Worm (Caenorhabditis elegans): Measurements from ENCODE around the gene F08F8.7.

The F08F8.7 gene

DNA sequence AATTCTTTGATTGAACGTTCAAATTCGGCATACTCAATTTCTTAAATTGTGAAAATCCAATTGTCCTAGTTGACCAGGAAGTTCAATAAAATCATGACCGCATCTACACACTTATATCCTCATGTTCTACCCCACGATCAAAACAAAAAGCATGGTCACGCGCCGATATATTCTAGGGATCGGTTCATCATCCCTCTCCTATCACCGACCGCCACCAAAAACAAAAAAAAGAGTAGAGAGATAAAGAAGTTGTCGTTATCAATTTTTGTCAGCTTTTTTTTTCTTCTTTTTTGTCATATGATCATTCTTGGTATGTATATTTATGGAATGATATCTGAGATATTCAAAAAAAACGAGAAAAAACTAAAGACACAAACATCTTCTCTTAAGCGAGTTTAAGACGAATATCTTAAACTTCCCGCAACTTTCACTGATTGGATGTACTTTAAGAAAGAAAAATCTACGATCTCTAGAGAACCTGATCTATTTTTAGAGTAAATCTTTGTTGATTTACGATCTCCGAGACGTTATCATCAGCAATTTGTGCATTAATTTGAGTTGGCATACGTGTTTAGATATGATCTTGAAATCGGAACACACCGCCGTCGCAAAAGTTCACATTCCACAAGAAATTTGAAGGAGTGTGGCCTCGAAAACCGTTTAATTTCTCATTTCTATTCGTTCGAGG is 41.8 kb downstream of the F08F8.7 start:
- peak; percentile 35 for TF ChIP-seq elt-1 (tag; optimal IDR thresholded peaks at IDR 0.05)
- TF ChIP-seq nhr-43 (tag; optimal IDR thresholded peaks at IDR 0.05; ENCODE audit: poor library complexity, severe bottlenecking), result peak; percentile 38
- TF ChIP-seq nhr-67 (tag; optimal IDR thresholded peaks at IDR 0.05), result no peak
- peak; percentile 79 for TF ChIP-seq nhr-23 (tag; optimal IDR thresholded peaks at IDR 0.05)
- no peak for TF ChIP-seq ceh-16 (tag; optimal IDR thresholded peaks at IDR 0.05)
- peak in 1 of 3 experiments; percentile 55 for TF ChIP-seq elt-3 (tag; optimal IDR thresholded peaks at IDR 0.05)
- TF ChIP-seq nfya-1 (tag; optimal IDR thresholded peaks at IDR 0.05; ENCODE audit: insufficient read depth), result peak; percentile 13

DNA sequence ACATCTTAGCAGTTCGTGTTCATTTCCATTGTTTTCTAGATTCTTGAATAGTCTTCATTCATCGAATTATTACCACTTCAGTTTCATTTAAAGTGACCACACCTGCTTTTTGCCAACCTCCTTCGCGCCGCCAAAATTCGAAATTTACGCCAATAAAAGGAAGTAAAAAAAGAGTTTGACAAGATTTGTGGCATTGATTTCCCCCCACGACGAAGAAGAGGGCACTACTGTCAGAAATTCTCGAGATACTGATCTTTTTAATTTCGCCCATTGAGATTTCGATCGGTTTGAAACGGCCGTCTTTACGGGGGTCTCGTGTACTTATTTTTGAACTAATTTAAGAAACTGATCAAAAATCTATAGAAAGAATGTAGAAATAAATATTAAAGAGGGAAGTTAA is 45.3 kb downstream of the F08F8.7 start:
- no peak for TF ChIP-seq nhr-76 (tag; optimal IDR thresholded peaks at IDR 0.05)
- no peak for TF ChIP-seq unc-39 (tag; optimal IDR thresholded peaks at IDR 0.05)
- no peak for TF ChIP-seq eor-1 (tag; optimal IDR thresholded peaks at IDR 0.05)
- peak; percentile 83 for TF ChIP-seq elt-1 (tag; optimal IDR thresholded peaks at IDR 0.05)
- TF ChIP-seq ceh-16 (tag; optimal IDR thresholded peaks at IDR 0.05), result no peak
- no peak for TF ChIP-seq ztf-11 (tag; optimal IDR thresholded peaks at IDR 0.05)
- peak; percentile 22 for TF ChIP-seq nhr-25 (tag; optimal IDR thresholded peaks at IDR 0.05)

DNA sequence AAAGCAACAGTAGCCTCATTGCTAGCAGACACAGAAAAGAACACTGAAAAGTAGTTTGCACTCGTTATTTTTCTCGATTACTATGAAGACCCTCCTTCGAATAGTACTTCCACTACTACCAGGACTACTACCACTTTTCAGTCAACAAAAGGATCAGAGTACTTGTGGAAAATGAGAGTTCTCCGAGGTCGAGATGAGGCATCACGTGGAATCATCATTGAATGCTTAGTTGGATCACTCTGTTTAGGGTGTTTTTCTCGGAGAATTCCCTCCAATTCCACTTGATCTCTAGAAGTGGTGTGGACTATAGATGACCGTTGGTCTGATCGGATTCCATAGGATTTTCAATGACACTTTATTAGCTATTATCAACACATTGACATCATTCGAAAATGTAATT is 46.2 kb downstream of the F08F8.7 start:
- TF ChIP-seq elt-2 (tag; optimal IDR thresholded peaks at IDR 0.05), result no peak
- no peak for TF ChIP-seq zag-1 (tag; optimal IDR thresholded peaks at IDR 0.05)
- no peak for TF ChIP-seq ceh-16 (tag; optimal IDR thresholded peaks at IDR 0.05)
- no peak for TF ChIP-seq nhr-23 (tag; optimal IDR thresholded peaks at IDR 0.05)
- TF ChIP-seq ceh-82 (tag; optimal IDR thresholded peaks at IDR 0.05), result no peak
- no peak for TF ChIP-seq nhr-67 (tag; optimal IDR thresholded peaks at IDR 0.05)
- TF ChIP-seq mdl-1 (tag; optimal IDR thresholded peaks at IDR 0.05), result no peak
- TF ChIP-seq fos-1 (tag; optimal IDR thresholded peaks at IDR 0.05), result no peak
- TF ChIP-seq mml-1 (tag; optimal IDR thresholded peaks at IDR 0.05), result no peak
- TF ChIP-seq fkh-10 (GFP tag; optimal IDR thresholded peaks at IDR 0.05), result no peak

DNA sequence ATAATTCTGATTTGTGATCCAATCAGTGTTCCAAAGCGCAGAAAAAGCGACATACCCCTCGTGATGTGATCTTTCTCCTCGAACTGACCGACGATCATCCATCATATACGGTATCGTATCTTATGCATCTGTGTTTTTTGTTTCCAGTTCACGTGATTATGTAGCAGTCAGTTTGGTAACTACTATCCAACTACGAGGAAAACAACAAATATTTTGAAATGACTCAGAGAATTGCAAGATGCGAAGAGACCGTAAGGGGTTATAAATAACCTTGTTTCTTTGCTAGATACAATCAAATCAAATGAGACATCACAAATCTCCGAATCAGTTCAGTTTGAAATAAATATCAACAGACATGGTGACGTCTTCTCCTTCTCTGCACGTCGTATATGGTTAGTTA is 46.8 kb downstream of the F08F8.7 start:
- TF ChIP-seq elt-1 (tag; optimal IDR thresholded peaks at IDR 0.05) (peak; percentile 94), mdl-1 (tag; optimal IDR thresholded peaks at IDR 0.05) (peak; percentile 11), skn-1 (tag; optimal IDR thresholded peaks at IDR 0.05) (no peak), lin-15B (tag; optimal IDR thresholded peaks at IDR 0.05) (no peak), daf-12 (tag; optimal IDR thresholded peaks at IDR 0.05) (no peak), pha-4 (tag; optimal IDR thresholded peaks at IDR 0.05) (no peak), unc-39 (tag; optimal IDR thresholded peaks at IDR 0.05) (no peak), nhr-23 (tag; optimal IDR thresholded peaks at IDR 0.05) (peak; percentile 81), nhr-25 (tag; optimal IDR thresholded peaks at IDR 0.05) (peak; percentile 89), egl-5 (tag; optimal IDR thresholded peaks at IDR 0.05) (no peak), eor-1 (tag; optimal IDR thresholded peaks at IDR 0.05) (no peak), ceh-16 (tag; optimal IDR thresholded peaks at IDR 0.05) (no peak), nhr-43 (tag; optimal IDR thresholded peaks at IDR 0.05; ENCODE audit: poor library complexity, severe bottlenecking) (peak; percentile 67), ZK546.5 (tag; optimal IDR thresholded peaks at IDR 0.05) (no peak)

DNA sequence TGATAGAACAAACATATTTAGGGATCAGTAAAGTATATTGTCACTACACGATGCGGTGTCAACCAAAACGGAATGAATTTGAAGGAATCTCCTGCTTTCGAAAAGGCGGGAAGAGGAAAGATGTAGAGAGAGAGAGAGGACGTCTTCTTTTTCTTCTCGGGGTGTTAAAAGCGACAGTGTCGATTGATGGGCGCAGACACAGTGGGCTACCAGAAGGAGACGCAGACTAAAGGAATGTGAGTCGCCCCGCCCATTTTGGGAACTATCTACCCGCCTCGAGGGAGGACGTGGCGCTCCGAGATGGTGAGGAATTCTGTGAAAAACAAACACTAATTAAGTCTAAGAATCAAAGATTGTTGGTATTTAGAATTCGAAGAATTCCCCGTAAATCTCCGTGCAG is 47.5 kb downstream of the F08F8.7 start, which contains the start of the genes B0361.14 and B0361.9:
B0361.14 (minus strand) TSS at position 66 of the 400 bp plus-strand sequence.
B0361.9 (minus strand) TSS at position 166 of the 400 bp plus-strand sequence.
- no peak for TF ChIP-seq fkh-2 (tag; optimal IDR thresholded peaks at IDR 0.05)
- no peak for TF ChIP-seq nhr-77 (tag; optimal IDR thresholded peaks at IDR 0.05)
- TF ChIP-seq nhr-25 (tag; optimal IDR thresholded peaks at IDR 0.05), result peak; percentile 48
- TF ChIP-seq nhr-23 (tag; optimal IDR thresholded peaks at IDR 0.05), result peak; percentile 41
- no peak for TF ChIP-seq mdl-1 (tag; optimal IDR thresholded peaks at IDR 0.05)

DNA sequence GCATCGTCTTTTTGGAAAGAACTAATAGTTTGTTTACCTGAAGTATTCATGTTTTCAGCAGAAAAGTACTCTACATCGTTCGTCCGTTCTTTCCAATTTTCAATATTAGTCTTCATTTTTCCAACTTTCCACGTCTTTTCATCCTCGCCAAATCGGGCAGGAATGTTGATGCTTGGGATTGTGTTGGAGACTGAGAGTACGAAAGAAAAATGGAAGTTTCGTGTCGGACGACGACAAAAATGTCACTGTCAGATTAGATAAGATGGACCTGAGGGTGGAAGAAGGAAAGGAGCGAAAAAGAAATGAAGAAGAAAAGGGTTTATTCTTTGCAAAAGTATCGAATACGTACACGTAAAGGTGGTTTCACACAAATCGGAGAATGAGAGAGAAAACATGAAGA is 48.9 kb downstream of the F08F8.7 start:
- TF ChIP-seq nhr-23 (tag; optimal IDR thresholded peaks at IDR 0.05), result peak; percentile 9
- TF ChIP-seq ama-1 (optimal IDR thresholded peaks at IDR 0.05), result peak; percentile 41
- peak; percentile 52 for TF ChIP-seq nhr-25 (tag; optimal IDR thresholded peaks at IDR 0.05)
- peak; percentile 58 for TF ChIP-seq elt-1 (tag; optimal IDR thresholded peaks at IDR 0.05)
- TF ChIP-seq ceh-9 (tag; optimal IDR thresholded peaks at IDR 0.05), result no peak
- no peak for TF ChIP-seq ZK546.5 (tag; optimal IDR thresholded peaks at IDR 0.05)
